Fruit fly (Drosophila melanogaster) whole organism, prepupa: ENCODE measurements around the gene CG12523.

Experiments
- CG10631 ChIP-seq: fragments of 200-800 bp; sonication (Bioruptor generic); optimal IDR thresholded peaks from 2 replicates; lab custom pipeline; 2016; ENCODE audit warnings: missing biosample characterization, missing genetic modification characterization
- CG10669 ChIP-seq: fragments of 200-800 bp; sonication (Bioruptor generic); optimal IDR thresholded peaks from 3 replicates; lab custom pipeline; 2018; ENCODE audit warnings: missing biosample characterization, mild to moderate bottlenecking, missing genetic modification characterization, moderate library complexity
- CG11294 ChIP-seq: fragments of 200-800 bp; sonication (Bioruptor generic); IDR thresholded peaks from 2 replicates; pipeline ENCODE4 v1.3.6; 2022; ENCODE audit warnings: missing biosample characterization, missing genetic modification characterization
- CG11762 ChIP-seq: fragments of 200-800 bp; sonication (Bioruptor generic); optimal IDR thresholded peaks from 3 replicates; lab custom pipeline; 2016; ENCODE audit warnings: missing biosample characterization, missing genetic modification characterization; ENCODE audit not compliant: insufficient read depth
- CG11902 ChIP-seq: fragments of 200-800 bp; sonication (Bioruptor generic); optimal IDR thresholded peaks from 3 replicates; lab custom pipeline; 2016; ENCODE audit warnings: missing biosample characterization, missing genetic modification characterization
- CG15336 ChIP-seq: fragments of 200-800 bp; sonication (Bioruptor generic); IDR thresholded peaks from 2 replicates; pipeline ENCODE4 v1.3.6; 2022; ENCODE audit warnings: missing biosample characterization, missing genetic modification characterization
- CG1621 ChIP-seq: fragments of 200-800 bp; sonication (Bioruptor generic); optimal IDR thresholded peaks from 3 replicates; lab custom pipeline; 2018; ENCODE audit warnings: missing biosample characterization, mild to moderate bottlenecking, missing genetic modification characterization
- CG16779 ChIP-seq: fragments of 200-800 bp; sonication (Bioruptor generic); optimal IDR thresholded peaks from 3 replicates; lab custom pipeline; 2017; ENCODE audit warnings: missing biosample characterization, mild to moderate bottlenecking, missing genetic modification characterization
- CG3032 ChIP-seq: fragments of 200-800 bp; optimal IDR thresholded peaks from 2 replicates; lab custom pipeline; 2019; ENCODE audit warnings: missing biosample characterization, mild to moderate bottlenecking, missing genetic modification characterization, moderate library complexity
- CG31627 ChIP-seq: fragments of 200-800 bp; sonication (Bioruptor generic); optimal IDR thresholded peaks from 3 replicates; lab custom pipeline; 2016; ENCODE audit warnings: missing biosample characterization, missing genetic modification characterization
- CG32006 ChIP-seq: fragments of 200-800 bp; sonication (Bioruptor generic); optimal IDR thresholded peaks from 3 replicates; lab custom pipeline; 2017; ENCODE audit warnings: missing biosample characterization, mild to moderate bottlenecking, missing genetic modification characterization
- CG34406 ChIP-seq: fragments of 200-800 bp; sonication (Bioruptor generic); optimal IDR thresholded peaks from 3 replicates; lab custom pipeline; 2016; ENCODE audit warnings: missing biosample characterization, missing genetic modification characterization
- CG3919 ChIP-seq: fragments of 200-800 bp; sonication (Bioruptor generic); optimal IDR thresholded peaks from 3 replicates; lab custom pipeline; 2016; ENCODE audit warnings: missing biosample characterization, missing genetic modification characterization
- CG4318 ChIP-seq: fragments of 200-800 bp; sonication (Bioruptor generic); optimal IDR thresholded peaks from 3 replicates; lab custom pipeline; 2017; ENCODE audit warnings: missing biosample characterization, mild to moderate bottlenecking, missing genetic modification characterization
- CG6163 ChIP-seq: fragments of 200-800 bp; sonication (Bioruptor generic); IDR thresholded peaks from 3 replicates; pipeline ENCODE4 v1.3.6; 2022; ENCODE audit warnings: missing biosample characterization, missing genetic modification characterization
- CG6276 ChIP-seq: fragments of 200-800 bp; sonication (Bioruptor generic); optimal IDR thresholded peaks from 2 replicates; lab custom pipeline; 2017; ENCODE audit warnings: missing biosample characterization, mild to moderate bottlenecking, missing genetic modification characterization
- CG6792 ChIP-seq: fragments of 200-800 bp; sonication (Bioruptor generic); optimal IDR thresholded peaks from 3 replicates; lab custom pipeline; 2016; ENCODE audit warnings: missing biosample characterization, missing genetic modification characterization
- CG6808 ChIP-seq: fragments of 200-800 bp; sonication (Bioruptor generic); optimal IDR thresholded peaks from 3 replicates; lab custom pipeline; 2017; ENCODE audit warnings: missing biosample characterization, missing genetic modification characterization, mild to moderate bottlenecking, moderate library complexity, missing genetic modification reagents
- CG6854 ChIP-seq: fragments of 200-800 bp; sonication (Bioruptor generic); optimal IDR thresholded peaks from 2 replicates; lab custom pipeline; 2017; ENCODE audit warnings: missing biosample characterization, mild to moderate bottlenecking, missing genetic modification characterization
- CG8119 ChIP-seq: fragments of 200-800 bp; sonication (Bioruptor generic); IDR thresholded peaks from 3 replicates; pipeline ENCODE4 v1.3.6; 2022; ENCODE audit warnings: missing biosample characterization, missing genetic modification characterization
- CG8319 ChIP-seq: fragments of 200-800 bp; sonication (Bioruptor generic); optimal IDR thresholded peaks from 3 replicates; lab custom pipeline; 2016; ENCODE audit warnings: missing biosample characterization, missing genetic modification characterization
- CG8632 ChIP-seq: fragments of 200-800 bp; sonication (Bioruptor generic); optimal IDR thresholded peaks from 3 replicates; lab custom pipeline; 2016; ENCODE audit warnings: missing biosample characterization, missing genetic modification characterization
- Eip78C ChIP-seq: fragments of 200-800 bp; sonication (Bioruptor generic); peaks from one replicate; lab custom pipeline; 2016; ENCODE audit warnings: missing biosample characterization, missing genetic modification characterization
- Eip93F ChIP-seq: fragments of 200-800 bp; sonication (Bioruptor generic); optimal IDR thresholded peaks from 2 replicates; lab custom pipeline; 2016; ENCODE audit warnings: missing biosample characterization, mild to moderate bottlenecking, missing genetic modification characterization
- Ets21C ChIP-seq: fragments of 200-800 bp; sonication (Bioruptor generic); optimal IDR thresholded peaks from 3 replicates; lab custom pipeline; 2016; ENCODE audit warnings: missing biosample characterization, missing genetic modification characterization
- Ets96B ChIP-seq: fragments of 200-800 bp; optimal IDR thresholded peaks from 2 replicates; lab custom pipeline; 2019; ENCODE audit warnings: missing biosample characterization, mild to moderate bottlenecking, missing genetic modification characterization, moderate library complexity
- Hr38 ChIP-seq: sonication (Bioruptor generic); optimal IDR thresholded peaks from 2 replicates; lab custom pipeline; 2016; ENCODE audit warnings: missing biosample characterization, missing genetic modification characterization
- Hr4 ChIP-seq: fragments of 200-800 bp; sonication (Bioruptor generic); optimal IDR thresholded peaks from 3 replicates; lab custom pipeline; 2016; ENCODE audit warnings: missing biosample characterization, missing genetic modification characterization
- Lpt ChIP-seq: fragments of 200-800 bp; sonication (Bioruptor generic); optimal IDR thresholded peaks from 3 replicates; lab custom pipeline; 2016; ENCODE audit warnings: missing biosample characterization, missing genetic modification characterization
- Met ChIP-seq: fragments of 200-800 bp; sonication (Bioruptor generic); optimal IDR thresholded peaks from 3 replicates; lab custom pipeline; 2016; ENCODE audit warnings: missing biosample characterization, missing genetic modification characterization
- OdsH ChIP-seq: fragments of 200-800 bp; sonication (Bioruptor generic); optimal IDR thresholded peaks from 3 replicates; lab custom pipeline; 2016; ENCODE audit warnings: missing biosample characterization, missing genetic modification characterization
- Smox ChIP-seq: fragments of 200-800 bp; sonication (Bioruptor generic); optimal IDR thresholded peaks from 3 replicates; lab custom pipeline; 2016; ENCODE audit warnings: missing biosample characterization, missing genetic modification characterization
- Sox102F ChIP-seq: fragments of 200-800 bp; sonication (Bioruptor generic); optimal IDR thresholded peaks from 2 replicates; lab custom pipeline; 2016; ENCODE audit warnings: missing biosample characterization, mild to moderate bottlenecking, missing genetic modification characterization
- Sox14 ChIP-seq: fragments of 200-800 bp; sonication (Bioruptor generic); optimal IDR thresholded peaks from 3 replicates; lab custom pipeline; 2016; ENCODE audit warnings: missing biosample characterization, missing genetic modification characterization
- Sox15 ChIP-seq: fragments of 200-800 bp; sonication (Bioruptor generic); optimal IDR thresholded peaks from 3 replicates; lab custom pipeline; 2016; ENCODE audit warnings: missing biosample characterization, missing genetic modification characterization
- achi ChIP-seq: fragments of 200-800 bp; sonication (Bioruptor generic); optimal IDR thresholded peaks from 3 replicates; lab custom pipeline; 2016; ENCODE audit warnings: missing biosample characterization, missing genetic modification characterization
- acj6 ChIP-seq: fragments of 200-800 bp; sonication (Bioruptor generic); optimal IDR thresholded peaks from 3 replicates; lab custom pipeline; 2016; ENCODE audit warnings: missing biosample characterization, missing genetic modification characterization
- cyc ChIP-seq: fragments of 200-800 bp; sonication (Bioruptor generic); optimal IDR thresholded peaks from 3 replicates; lab custom pipeline; 2016; ENCODE audit warnings: missing biosample characterization, missing genetic modification characterization
- dac ChIP-seq: fragments of 200-800 bp; sonication (Bioruptor generic); optimal IDR thresholded peaks from 2 replicates; lab custom pipeline; 2017; ENCODE audit warnings: missing biosample characterization, mild to moderate bottlenecking, missing genetic modification characterization
- dsx ChIP-seq: fragments of 200-800 bp; optimal IDR thresholded peaks from 3 replicates; lab custom pipeline; 2019; ENCODE audit warnings: missing biosample characterization, mild to moderate bottlenecking, missing genetic modification characterization, moderate library complexity; ENCODE audit not compliant: poor library complexity, severe bottlenecking
- eg ChIP-seq: fragments of 200-800 bp; sonication (Bioruptor generic); IDR thresholded peaks from 3 replicates; pipeline ENCODE4 v1.3.6; 2022; ENCODE audit warnings: missing biosample characterization, missing genetic modification characterization
- fd85E ChIP-seq: fragments of 200-800 bp; sonication (Bioruptor generic); optimal IDR thresholded peaks from 3 replicates; lab custom pipeline; 2016; ENCODE audit warnings: missing biosample characterization, missing genetic modification characterization
- fkh ChIP-seq: fragments of 200-800 bp; sonication (Bioruptor generic); optimal IDR thresholded peaks from 3 replicates; lab custom pipeline; 2017; ENCODE audit warnings: missing biosample characterization, mild to moderate bottlenecking, missing genetic modification characterization, moderate library complexity
- lz ChIP-seq: fragments of 200-800 bp; sonication (Bioruptor generic); optimal IDR thresholded peaks from 3 replicates; lab custom pipeline; 2016; ENCODE audit warnings: missing biosample characterization, missing genetic modification characterization
- net ChIP-seq: fragments of 200-800 bp; sonication (Bioruptor generic); optimal IDR thresholded peaks from 3 replicates; lab custom pipeline; 2016; ENCODE audit warnings: missing biosample characterization, missing genetic modification characterization
- pdm3 ChIP-seq: fragments of 200-800 bp; sonication (Bioruptor generic); optimal IDR thresholded peaks from 3 replicates; lab custom pipeline; 2016; ENCODE audit warnings: missing biosample characterization, missing genetic modification characterization
- spab ChIP-seq: fragments of 200-800 bp; sonication (Bioruptor generic); optimal IDR thresholded peaks from 2 replicates; lab custom pipeline; 2017; ENCODE audit warnings: missing biosample characterization, mild to moderate bottlenecking, missing genetic modification characterization, missing genetic modification reagents
- ss ChIP-seq, 2 experiments: fragments of 200-800 bp; sonication (Bioruptor generic); optimal IDR thresholded peaks; 2 replicates in 1 of 2; 3 replicates in 1 of 2; lab custom pipeline; 2017 to 2018; ENCODE audit warnings: mild to moderate bottlenecking in 2 of 2, missing biosample characterization in 2 of 2, missing genetic modification characterization in 2 of 2, moderate library complexity in 1 of 2
- svp ChIP-seq: fragments of 200-800 bp; sonication (Bioruptor generic); peaks from one replicate; lab custom pipeline; 2016; ENCODE audit warnings: missing biosample characterization, missing genetic modification characterization
- topi ChIP-seq: fragments of 200-800 bp; sonication (Bioruptor generic); optimal IDR thresholded peaks from 3 replicates; lab custom pipeline; 2016; ENCODE audit warnings: missing biosample characterization, missing genetic modification characterization
- vri ChIP-seq: fragments of 200-800 bp; sonication (Bioruptor generic); optimal IDR thresholded peaks from 3 replicates; lab custom pipeline; 2016; ENCODE audit warnings: missing biosample characterization, mild to moderate bottlenecking, missing genetic modification characterization

Gene CG12523

DNA sequence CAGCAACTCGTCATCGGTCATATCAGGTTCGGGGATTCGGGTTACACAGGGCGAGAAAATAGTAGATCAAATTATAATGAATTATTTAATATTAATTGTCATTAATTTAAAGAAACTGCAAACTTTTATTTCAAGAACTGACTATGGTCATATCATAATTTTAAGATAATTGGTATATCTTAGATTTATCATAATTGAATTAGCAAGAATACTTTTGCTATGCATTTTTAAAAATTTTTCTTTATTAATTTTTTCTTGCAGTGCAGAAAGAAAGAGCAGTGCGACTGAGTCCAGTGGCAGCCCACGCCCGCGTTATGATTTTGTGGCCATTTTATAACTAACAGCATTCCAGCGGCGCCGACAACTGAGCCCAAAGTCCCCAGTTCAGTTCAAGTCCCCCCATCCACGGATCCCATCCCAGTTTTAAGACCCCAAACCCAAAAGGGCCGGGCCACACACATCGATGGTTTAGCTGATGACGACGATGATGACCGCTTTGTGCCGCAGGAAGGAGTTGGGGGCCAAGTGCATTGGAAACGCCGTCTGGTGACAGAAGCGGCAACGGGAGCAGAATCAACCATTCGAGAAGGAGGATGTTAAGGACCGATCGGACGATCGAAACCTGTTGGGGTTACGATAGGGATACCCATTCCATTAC, 28.3 kb upstream of the CG12523 start:
- peak; percentile 60 for TF ChIP-seq cyc (GFP tag; lab: Kevin White, UChicago)
- peak; percentile 15 for TF ChIP-seq pdm3 (GFP tag; lab: Kevin White, UChicago)
- TF ChIP-seq Eip78C, result peak; percentile 90
- TF ChIP-seq Sox102F (GFP tag; lab: Kevin White, UChicago), result peak; percentile 42
- TF ChIP-seq eg (GFP tag; lab: Robert Waterston, UW), result 0 out of 3 replicates have a peak, but pooled peaks have one; percentile 39
- no peak for TF ChIP-seq fd85E (GFP tag; lab: Kevin White, UChicago)
- peak; percentile 56 for TF ChIP-seq Met (GFP tag; lab: Kevin White, UChicago)
- no peak for TF ChIP-seq fkh (GFP tag; lab: Kevin White, UChicago)
- no peak for TF ChIP-seq CG6276
- peak; percentile 47 for TF ChIP-seq Ets96B (tag; lab: Kevin White, UChicago)
- TF ChIP-seq Hr38 (GFP tag; lab: Kevin White, UChicago), result no peak
- TF ChIP-seq CG1621 (tag; lab: Kevin White, UChicago), result no peak
- TF ChIP-seq lz, result peak; percentile 45
- TF ChIP-seq spab (GFP tag; lab: Kevin White, UChicago), result peak; percentile 11
- TF ChIP-seq net, result peak; percentile 11
- TF ChIP-seq dsx (GFP tag; lab: Kevin White, UChicago), result peak; percentile 12
- TF ChIP-seq CG15336 (GFP tag; lab: Robert Waterston, UW), result peak; percentile 71
- peak; percentile 60 for TF ChIP-seq CG6792 (GFP tag; lab: Kevin White, UChicago)
- peak; percentile 47 for TF ChIP-seq vri (GFP tag; lab: Kevin White, UChicago)
- peak; percentile 42 for TF ChIP-seq CG3032 (tag; lab: Kevin White, UChicago)
- TF ChIP-seq Smox, result peak; percentile 46
- no peak for TF ChIP-seq dac (GFP tag; lab: Kevin White, UChicago)
- no peak for TF ChIP-seq CG11294 (GFP tag; lab: Robert Waterston, UW)
- TF ChIP-seq CG10669 (GFP tag; lab: Kevin White, UChicago), result peak; percentile 3
- peak; percentile 29 for TF ChIP-seq CG8632 (GFP tag; lab: Kevin White, UChicago)
- TF ChIP-seq Lpt (GFP tag; lab: Kevin White, UChicago), result peak; percentile 10
- no peak for TF ChIP-seq ss (GFP tag; optimal IDR thresholded peaks at IDR 0.05; lab: Kevin White, UChicago)
- TF ChIP-seq CG10631 (GFP tag; lab: Kevin White, UChicago), result peak; percentile 46
- peak; percentile 51 for TF ChIP-seq achi (GFP tag; lab: Kevin White, UChicago)
- peak; percentile 70 for TF ChIP-seq topi (GFP tag; lab: Kevin White, UChicago)
- TF ChIP-seq acj6 (GFP tag; lab: Kevin White, UChicago), result peak; percentile 55
- peak; percentile 5 for TF ChIP-seq Sox14 (GFP tag; lab: Kevin White, UChicago)
- TF ChIP-seq CG6808 (GFP tag; lab: Kevin White, UChicago), result no peak
- TF ChIP-seq CG11762 (GFP tag; lab: Kevin White, UChicago), result no peak
- TF ChIP-seq svp (GFP tag; lab: Kevin White, UChicago), result peak; percentile 90
- TF ChIP-seq CG4318, result peak; percentile 30
- peak; percentile 61 for TF ChIP-seq CG34406 (GFP tag; lab: Kevin White, UChicago)
- peak; percentile 65 for TF ChIP-seq OdsH
- peak; percentile 12 for TF ChIP-seq Hr4 (GFP tag; lab: Kevin White, UChicago)
- no peak for TF ChIP-seq Ets21C (GFP tag; lab: Kevin White, UChicago)
- TF ChIP-seq CG32006 (GFP tag; lab: Kevin White, UChicago), result peak; percentile 66
- peak; percentile 22 for TF ChIP-seq CG8319 (GFP tag; lab: Kevin White, UChicago)
- no peak for TF ChIP-seq CG16779 (tag; lab: Kevin White, UChicago)
- no peak for TF ChIP-seq Eip93F (GFP tag; lab: Kevin White, UChicago)
- TF ChIP-seq CG3919, result peak; percentile 50
- peak; percentile 70; the same call in 2 of the 3 replicates for TF ChIP-seq CG8119 (GFP tag; lab: Robert Waterston, UW)
- no peak for TF ChIP-seq CG11902 (GFP tag; lab: Kevin White, UChicago)
- TF ChIP-seq CG6163 (GFP tag; lab: Robert Waterston, UW), result 0 out of 3 replicates have a peak, but pooled peaks have one; percentile 53
- peak; percentile 27 for TF ChIP-seq CG31627 (GFP tag; lab: Kevin White, UChicago)
- no peak for TF ChIP-seq Sox15
- peak; percentile 31 for TF ChIP-seq CG6854 (GFP tag; lab: Kevin White, UChicago)
